Fruit fly (Drosophila melanogaster): ENCODE measurements around the gene out.

- TF ChIP-seq pan (optimal IDR thresholded peaks at IDR 0.05) = no peak
- TF ChIP-seq psq (optimal IDR thresholded peaks at IDR 0.05) = no peak
These were observed 27.0 kb upstream of the out start for dm6 chrX:19348835-19349466.
